Fruit fly (Drosophila melanogaster): ENCODE measurements around the gene Gss2.
"Not testable (repeated sequence)": the region's sequence is repeated elsewhere in the genome, so short reads cannot be mapped to it uniquely, and the experiment has no call there.

Gene Gss2

DNA sequence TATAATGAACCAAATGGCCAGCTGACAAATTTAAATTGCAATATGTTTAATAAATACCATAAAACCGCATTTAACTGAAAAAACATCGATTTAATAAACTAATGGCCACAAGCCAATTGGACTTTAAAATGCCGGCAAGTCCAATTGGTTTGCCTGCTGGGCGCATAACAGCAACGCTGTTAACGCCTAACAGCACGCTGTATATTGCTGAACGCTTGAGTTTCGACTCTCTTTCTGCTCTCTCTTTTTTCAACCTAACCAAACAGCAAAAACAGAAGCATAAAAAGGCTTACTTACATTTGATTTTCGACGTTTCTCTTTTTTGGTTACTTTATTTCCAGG lies 13.4 kb upstream of the Gss2 start:
- TF ChIP-seq h (optimal IDR thresholded peaks at IDR 0.05) (no peak), Myc (optimal IDR thresholded peaks at IDR 0.05) (no peak), psq (optimal IDR thresholded peaks at IDR 0.05) (no peak), insv (optimal IDR thresholded peaks at IDR 0.05) (no peak), Sin3A (optimal IDR thresholded peaks at IDR 0.05) (no peak), ttk (optimal IDR thresholded peaks at IDR 0.05) (no peak)

DNA sequence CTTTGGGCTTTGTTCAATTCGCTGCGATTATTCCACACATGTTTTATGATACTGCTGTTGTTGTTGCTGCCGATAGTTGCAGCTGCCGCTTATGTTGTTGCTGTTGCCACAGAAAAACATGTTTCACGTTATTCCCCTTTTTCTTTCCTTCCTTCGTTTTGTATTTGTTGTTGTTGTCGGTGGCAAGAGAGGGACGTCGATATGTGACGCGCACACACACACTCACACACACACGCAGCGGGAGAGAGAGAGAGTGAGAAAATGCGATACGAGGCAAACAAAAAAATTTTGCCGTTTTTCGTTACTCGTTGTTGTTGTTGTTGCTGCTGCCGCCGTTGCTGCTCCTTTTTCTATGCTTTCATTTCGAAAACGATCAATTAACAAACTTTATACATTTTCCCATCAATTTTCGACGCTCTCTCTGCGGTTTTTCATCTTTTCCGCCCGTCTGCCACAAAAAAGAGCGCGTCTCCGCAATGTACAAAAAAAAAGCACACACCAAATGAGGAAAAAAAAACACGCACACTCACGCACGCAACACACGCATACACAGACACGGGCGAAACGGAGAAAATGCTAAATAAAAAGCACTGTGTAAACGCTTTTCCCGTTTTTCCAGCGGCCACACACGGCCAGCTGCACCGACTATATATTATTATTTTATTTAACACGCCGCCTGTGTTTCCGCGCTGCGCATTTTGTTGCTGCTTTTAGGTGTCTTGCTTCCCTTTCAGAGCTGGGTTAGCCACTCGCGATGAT lies 12.9 kb upstream of the Gss2 start:
- TF ChIP-seq h (optimal IDR thresholded peaks at IDR 0.05) (no peak), insv (optimal IDR thresholded peaks at IDR 0.05) (no peak), Myc (optimal IDR thresholded peaks at IDR 0.05) (no peak), ttk (optimal IDR thresholded peaks at IDR 0.05) (no peak), psq (optimal IDR thresholded peaks at IDR 0.05) (no peak), Sin3A (optimal IDR thresholded peaks at IDR 0.05) (no peak)

DNA sequence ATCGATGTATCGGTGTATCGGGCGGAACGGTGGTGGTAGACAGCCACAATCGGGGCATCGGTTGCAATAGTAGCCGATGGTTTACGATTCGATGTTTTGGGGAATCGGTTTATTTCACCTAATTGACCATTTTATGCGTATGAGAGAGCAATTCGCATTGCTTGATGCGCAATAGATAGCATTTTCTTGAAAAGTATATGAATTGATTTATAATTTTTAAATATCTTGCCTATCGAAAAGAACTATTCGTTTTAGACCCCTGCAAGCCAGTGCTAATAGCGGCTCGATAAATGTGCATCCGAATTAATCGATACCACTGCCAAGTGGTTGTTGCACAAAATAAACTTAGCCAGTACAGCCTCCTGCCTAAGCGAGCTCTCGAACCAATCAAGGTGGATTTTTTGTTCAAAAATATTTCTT lies 12.3 kb upstream of the Gss2 start, which contains the start of gene mnb:
Gene mnb (minus strand): TSS at position 15 of the 420 bp plus-strand sequence.
- TF ChIP-seq insv (optimal IDR thresholded peaks at IDR 0.05) (no peak), Sin3A (optimal IDR thresholded peaks at IDR 0.05) (peak; percentile 62), ttk (optimal IDR thresholded peaks at IDR 0.05) (no peak), psq (optimal IDR thresholded peaks at IDR 0.05) (peak; percentile 62), h (optimal IDR thresholded peaks at IDR 0.05) (no peak), Myc (optimal IDR thresholded peaks at IDR 0.05) (no peak)

DNA sequence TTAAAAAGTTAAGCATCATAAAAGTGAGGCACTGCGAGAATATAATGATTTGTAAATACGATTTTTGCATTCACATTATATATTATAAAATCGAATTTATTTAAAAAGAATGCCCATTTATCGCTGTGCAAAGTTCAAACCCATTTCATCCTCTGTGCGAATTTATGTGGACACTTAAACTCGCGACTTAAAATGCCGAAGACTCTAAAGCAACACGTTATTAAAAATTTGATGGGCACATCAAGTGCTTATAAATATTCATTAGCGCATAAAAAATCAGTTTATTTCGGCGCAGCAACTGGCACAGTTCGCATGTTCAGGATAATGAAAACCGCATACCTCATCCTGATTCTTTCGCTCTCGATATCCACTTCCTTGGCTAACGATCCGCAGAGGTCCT lies 11.6 kb upstream of the Gss2 start, which contains the start of gene CG6788:
Gene CG6788 (plus strand): TSS at position 301 of the 400 bp plus-strand sequence.
- TF ChIP-seq Myc (optimal IDR thresholded peaks at IDR 0.05): no peak
- no peak for TF ChIP-seq insv (optimal IDR thresholded peaks at IDR 0.05)
- TF ChIP-seq Sin3A (optimal IDR thresholded peaks at IDR 0.05): no peak
- no peak for TF ChIP-seq h (optimal IDR thresholded peaks at IDR 0.05)
- TF ChIP-seq psq (optimal IDR thresholded peaks at IDR 0.05): no peak
- no peak for TF ChIP-seq ttk (optimal IDR thresholded peaks at IDR 0.05)

DNA sequence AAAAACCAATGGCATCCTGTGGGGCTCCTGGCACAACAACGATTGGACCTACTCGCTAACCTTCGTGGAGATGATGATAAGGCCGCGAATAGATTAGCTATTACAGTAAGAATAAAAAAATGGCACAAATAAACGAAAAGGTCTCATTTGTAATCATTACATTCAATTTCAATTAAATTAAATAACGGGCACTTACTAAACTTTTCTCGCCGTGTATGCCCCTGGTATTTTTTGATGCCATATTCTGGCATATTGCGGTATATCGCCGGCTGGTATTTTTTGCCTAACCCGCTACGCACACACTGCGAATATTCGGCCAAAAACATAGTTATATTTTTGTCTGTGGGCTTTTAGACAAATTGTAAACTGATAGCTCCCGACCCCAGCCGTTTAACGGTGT lies 10.3 kb upstream of the Gss2 start, which contains the start of gene Gss1:
Gene Gss1 (plus strand): TSS at position 301 of the 400 bp plus-strand sequence.
- TF ChIP-seq ttk, Myc, insv (optimal IDR thresholded peaks at IDR 0.05): not testable (repeated sequence)

DNA sequence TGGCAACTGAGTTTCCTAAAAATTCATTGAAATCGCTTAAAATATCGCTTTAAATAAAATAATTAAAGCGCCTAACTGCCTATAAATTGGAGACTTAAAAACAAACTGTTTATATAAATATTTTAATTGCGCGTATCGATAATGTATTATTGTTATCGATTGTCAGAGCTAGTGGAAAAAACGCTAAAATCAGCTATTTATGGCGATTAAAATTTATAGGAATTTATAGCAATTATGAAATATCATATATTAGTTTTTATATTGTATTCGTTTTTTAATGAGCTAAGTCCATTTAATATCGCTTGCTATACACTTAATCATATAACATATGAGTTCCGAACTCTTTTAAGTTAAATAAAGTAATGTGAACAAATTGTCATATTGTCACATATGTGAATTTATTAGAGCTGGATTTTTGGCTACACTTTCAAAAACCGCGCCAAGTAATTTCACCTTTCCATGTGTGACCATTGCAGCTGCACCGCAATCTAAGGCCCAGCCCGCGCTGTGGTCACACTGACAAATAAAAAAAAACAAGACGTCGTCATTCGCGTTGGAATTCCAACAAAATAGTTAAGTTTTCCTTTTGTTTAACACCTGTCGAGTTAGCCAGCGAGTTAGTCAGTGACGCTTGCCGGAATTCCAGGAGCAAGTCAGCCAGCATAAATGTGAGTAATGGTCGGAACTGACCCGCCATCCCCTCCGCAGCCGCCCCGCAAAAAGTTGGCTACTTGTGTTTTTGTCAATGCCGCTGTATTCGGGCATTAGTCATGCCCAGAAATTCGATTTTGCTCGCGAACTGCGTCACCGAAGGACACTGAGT lies 7.9 kb downstream of the Gss2 start, which contains the start of the genes CG7772 and Vps4:
Gene CG7772 (minus strand): TSS at position 78 of the 823 bp plus-strand sequence.
Gene Vps4 (plus strand): TSS at position 509 of the 823 bp plus-strand sequence.
- TF ChIP-seq ttk (optimal IDR thresholded peaks at IDR 0.05) (no peak), Myc (optimal IDR thresholded peaks at IDR 0.05) (no peak), Sin3A (optimal IDR thresholded peaks at IDR 0.05) (no peak), insv (optimal IDR thresholded peaks at IDR 0.05) (no peak), h (optimal IDR thresholded peaks at IDR 0.05) (no peak), psq (optimal IDR thresholded peaks at IDR 0.05) (no peak)

DNA sequence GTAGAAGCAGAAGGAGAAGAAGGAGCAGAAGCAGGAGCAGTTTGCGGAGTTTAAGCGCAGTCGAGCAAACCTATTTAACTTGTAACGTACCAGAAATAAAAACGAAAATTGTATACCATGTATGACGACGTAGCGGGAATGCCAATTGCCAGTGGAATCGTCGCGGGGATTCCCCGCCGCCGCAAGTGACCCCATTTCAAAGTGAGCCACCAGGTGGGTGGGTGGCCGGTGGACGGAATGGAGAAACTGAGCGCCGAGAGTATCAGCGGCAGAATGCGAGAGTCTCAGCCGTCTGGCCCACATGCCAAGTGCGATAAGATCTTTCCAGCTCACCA lies 11.1 kb downstream of the Gss2 start:
- TF ChIP-seq Sin3A (optimal IDR thresholded peaks at IDR 0.05) (no peak), h (optimal IDR thresholded peaks at IDR 0.05) (no peak), psq (optimal IDR thresholded peaks at IDR 0.05) (no peak), Myc (optimal IDR thresholded peaks at IDR 0.05) (no peak), ttk (optimal IDR thresholded peaks at IDR 0.05) (no peak), insv (optimal IDR thresholded peaks at IDR 0.05) (no peak)

DNA sequence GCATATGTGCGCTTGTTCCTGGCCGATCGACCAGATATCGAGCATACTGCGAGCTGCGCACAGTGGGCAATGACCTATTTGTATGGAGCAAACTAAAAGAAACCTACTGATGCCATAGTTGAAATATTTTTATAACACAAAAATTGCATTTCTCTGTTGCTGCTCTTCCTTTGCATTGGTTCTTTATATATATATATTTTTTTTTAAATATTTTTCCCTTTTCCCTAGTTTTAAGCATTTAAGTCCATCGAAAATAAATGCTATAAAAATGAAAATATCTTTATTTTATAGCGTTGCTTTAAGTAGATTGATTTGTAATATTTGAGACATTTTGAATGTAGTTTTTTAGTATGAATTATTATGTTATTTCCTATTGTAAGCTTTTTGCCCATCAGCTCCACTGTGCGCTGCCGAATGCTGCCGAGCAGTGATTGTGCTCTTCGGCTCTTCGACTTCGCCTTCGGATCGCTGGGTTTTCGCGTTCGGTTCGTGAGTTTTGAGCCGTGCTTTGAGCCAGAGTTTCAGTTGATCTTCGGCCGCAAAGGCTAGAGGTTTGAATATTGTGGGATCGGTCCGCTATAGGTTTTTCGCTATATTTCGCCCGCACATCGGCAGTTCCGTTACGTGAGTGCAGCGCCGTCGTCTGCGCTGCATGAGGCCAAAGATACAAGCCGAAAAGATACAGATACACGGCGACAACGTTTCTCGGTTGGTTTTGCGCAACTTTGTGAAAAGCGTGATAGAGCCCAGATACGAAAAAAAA lies 11.6 kb downstream of the Gss2 start, which contains the start of gene CG6847:
Gene CG6847 (plus strand): TSS at position 522 of the 763 bp plus-strand sequence.
- TF ChIP-seq psq (optimal IDR thresholded peaks at IDR 0.05) (no peak), h (optimal IDR thresholded peaks at IDR 0.05) (no peak), Sin3A (optimal IDR thresholded peaks at IDR 0.05) (no peak), Myc (optimal IDR thresholded peaks at IDR 0.05) (no peak), insv (optimal IDR thresholded peaks at IDR 0.05) (no peak), ttk (optimal IDR thresholded peaks at IDR 0.05) (no peak)

DNA sequence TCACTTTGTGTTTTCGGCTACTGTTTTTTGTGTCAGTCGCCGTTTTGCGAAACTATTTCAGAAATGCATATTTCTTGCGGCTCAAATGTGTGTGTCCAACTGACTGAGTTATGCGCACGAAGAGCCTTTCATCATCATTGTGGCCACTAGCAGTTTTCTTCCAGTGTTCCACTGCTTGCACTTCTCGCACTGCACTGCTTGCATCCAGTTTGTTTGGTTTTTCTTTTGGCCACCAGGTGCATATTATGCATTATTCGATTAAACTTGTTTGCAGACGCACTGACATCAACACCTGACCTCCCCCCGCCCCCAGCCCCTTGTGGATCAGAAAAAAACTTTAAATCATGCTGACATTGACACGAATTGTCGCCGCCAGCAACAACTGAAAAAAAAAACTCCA lies 13.0 kb downstream of the Gss2 start:
- TF ChIP-seq ttk (optimal IDR thresholded peaks at IDR 0.05): no peak
- no peak for TF ChIP-seq h (optimal IDR thresholded peaks at IDR 0.05)
- TF ChIP-seq Sin3A (optimal IDR thresholded peaks at IDR 0.05): no peak
- TF ChIP-seq psq (optimal IDR thresholded peaks at IDR 0.05): no peak
- no peak for TF ChIP-seq insv (optimal IDR thresholded peaks at IDR 0.05)
- no peak for TF ChIP-seq Myc (optimal IDR thresholded peaks at IDR 0.05)

DNA sequence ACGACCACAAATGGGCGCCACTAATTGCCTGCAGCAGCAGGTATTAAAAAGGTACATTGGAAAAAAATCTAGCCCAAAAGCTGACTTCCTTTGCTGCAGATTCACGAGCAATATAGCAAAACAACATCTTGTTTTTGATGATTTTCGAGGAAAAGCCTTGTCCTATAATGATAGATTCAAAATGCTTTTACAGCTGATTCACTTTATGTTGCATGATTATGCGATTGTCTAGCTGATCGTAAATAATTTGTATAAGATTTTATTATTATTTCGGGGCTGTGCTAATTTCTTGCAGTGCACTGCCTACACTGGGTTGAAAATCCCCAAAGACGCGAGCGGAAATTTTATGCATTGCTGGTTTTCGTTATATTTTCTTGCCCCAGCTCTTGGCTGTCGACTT lies 15.0 kb downstream of the Gss2 start:
- no peak for TF ChIP-seq psq (optimal IDR thresholded peaks at IDR 0.05)
- TF ChIP-seq ttk (optimal IDR thresholded peaks at IDR 0.05): no peak
- no peak for TF ChIP-seq Myc (optimal IDR thresholded peaks at IDR 0.05)
- TF ChIP-seq h (optimal IDR thresholded peaks at IDR 0.05): no peak
- no peak for TF ChIP-seq Sin3A (optimal IDR thresholded peaks at IDR 0.05)
- TF ChIP-seq insv (optimal IDR thresholded peaks at IDR 0.05): no peak

DNA sequence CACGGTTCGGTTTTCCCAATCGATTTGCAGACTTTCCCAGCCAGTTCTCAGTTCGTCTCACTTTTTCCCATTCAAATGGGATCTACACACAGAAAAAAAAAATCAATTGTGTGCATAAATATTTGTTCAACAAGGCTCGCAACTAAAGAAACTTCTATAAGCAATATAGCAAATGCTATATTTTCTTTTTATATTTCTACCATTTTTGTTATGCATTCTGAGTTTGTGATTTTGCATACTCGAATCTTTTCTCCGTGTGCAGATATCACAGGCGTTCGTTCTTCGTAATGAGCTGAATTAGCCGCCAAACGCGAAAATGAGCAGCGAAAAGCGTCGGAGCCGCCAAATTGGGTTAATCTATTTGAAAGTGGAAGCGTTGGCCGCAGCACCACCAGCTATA lies 16.4 kb downstream of the Gss2 start:
- no peak for TF ChIP-seq h (optimal IDR thresholded peaks at IDR 0.05)
- no peak for TF ChIP-seq Myc (optimal IDR thresholded peaks at IDR 0.05)
- no peak for TF ChIP-seq Sin3A (optimal IDR thresholded peaks at IDR 0.05)
- no peak for TF ChIP-seq insv (optimal IDR thresholded peaks at IDR 0.05)

Data from Kc167 (cell line).